Worm (Caenorhabditis elegans): ENCODE results near the gene F48G7.13.

DNA sequence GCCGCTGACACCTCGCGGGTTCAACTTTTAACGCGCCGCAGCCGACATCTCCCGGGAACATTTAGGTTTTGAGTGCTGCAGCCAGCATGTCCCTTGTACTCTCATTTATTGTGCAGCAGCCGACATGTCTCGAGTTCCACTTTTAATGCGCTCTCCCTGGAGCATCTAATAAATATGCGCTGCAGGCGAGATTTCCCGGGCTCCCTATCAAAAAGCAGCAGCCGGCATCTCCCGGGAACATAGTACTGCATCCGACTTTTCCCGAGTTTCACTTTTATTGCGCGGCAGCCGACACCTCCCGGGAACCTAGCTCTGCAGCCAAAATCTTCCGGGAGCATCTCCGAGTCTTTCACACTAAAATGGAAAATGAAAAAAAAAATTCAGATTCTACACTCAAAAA is 5.6 kb downstream of the F48G7.13 start:
- no peak for TF ChIP-seq ceh-13 (GFP tag; optimal IDR thresholded peaks at IDR 0.05)
- no peak for TF ChIP-seq hmg-4 (GFP tag; optimal IDR thresholded peaks at IDR 0.05)
- no peak for TF ChIP-seq F13C5.2 (tag; optimal IDR thresholded peaks at IDR 0.05)
